Fruit fly (Drosophila melanogaster) whole organism, embryonic: ENCODE measurements around the gene Hacd1.

Source experiments
- Asciz ChIP-seq: fragments of 200-800 bp; sonication (Bioruptor generic); optimal IDR thresholded peaks from 2 replicates; lab custom pipeline; 2017; ENCODE audit warnings: missing biosample characterization, mild to moderate bottlenecking, missing genetic modification characterization, missing genetic modification reagents
- Bdp1 ChIP-seq: fragments of 200-800 bp; sonication (Bioruptor generic); optimal IDR thresholded peaks from 3 replicates; lab custom pipeline; 2016; ENCODE audit warnings: missing biosample characterization, missing genetic modification characterization
- CG1024 ChIP-seq: fragments of 200-800 bp; sonication (Bioruptor generic); IDR thresholded peaks from 2 replicates; pipeline ENCODE4 v1.3.6; 2022; ENCODE audit warnings: missing biosample characterization, missing genetic modification characterization
- CG11696 ChIP-seq: fragments of 200-800 bp; sonication (Bioruptor generic); IDR thresholded peaks from 2 replicates; pipeline ENCODE4 v1.3.6; 2022; ENCODE audit warnings: missing biosample characterization, missing genetic modification characterization
- CG11723 ChIP-seq: fragments of 200-800 bp; sonication (Bioruptor generic); optimal IDR thresholded peaks from 2 replicates; lab custom pipeline; 2017; ENCODE audit warnings: missing biosample characterization, mild to moderate bottlenecking, missing genetic modification characterization
- CG13624 ChIP-seq: fragments of 200-800 bp; sonication (Bioruptor generic); optimal IDR thresholded peaks from 2 replicates; lab custom pipeline; 2016; ENCODE audit warnings: missing biosample characterization, missing genetic modification characterization
- CG15269 ChIP-seq: fragments of 200-800 bp; sonication (Bioruptor generic); optimal IDR thresholded peaks from 2 replicates; lab custom pipeline; 2018; ENCODE audit warnings: missing biosample characterization, mild to moderate bottlenecking, missing genetic modification characterization, moderate library complexity
- CG1602 ChIP-seq: fragments of 200-800 bp; sonication (Bioruptor generic); optimal IDR thresholded peaks from 3 replicates; lab custom pipeline; 2016; ENCODE audit warnings: missing biosample characterization, missing genetic modification characterization
- CG1647 ChIP-seq: fragments of 200-800 bp; sonication (Bioruptor generic); optimal IDR thresholded peaks from 3 replicates; lab custom pipeline; 2016; ENCODE audit warnings: missing biosample characterization, missing genetic modification characterization
- CG1832 ChIP-seq: fragments of 200-800 bp; sonication (Bioruptor generic); optimal IDR thresholded peaks from 2 replicates; lab custom pipeline; 2017; ENCODE audit warnings: missing biosample characterization, mild to moderate bottlenecking, missing genetic modification characterization, inconsistent platforms
- CG4617 ChIP-seq: fragments of 200-800 bp; sonication (Bioruptor generic); optimal IDR thresholded peaks from 3 replicates; lab custom pipeline; 2016; ENCODE audit warnings: missing biosample characterization, missing genetic modification characterization, borderline replicate concordance
- CG5180 ChIP-seq: fragments of 200-800 bp; sonication (Bioruptor generic); optimal IDR thresholded peaks from 3 replicates; lab custom pipeline; 2017; ENCODE audit warnings: missing biosample characterization, missing genetic modification characterization, mild to moderate bottlenecking, moderate library complexity, missing genetic modification reagents
- CG5245 ChIP-seq: fragments of 200-800 bp; sonication (Bioruptor generic); optimal IDR thresholded peaks from 3 replicates; lab custom pipeline; 2016; ENCODE audit warnings: missing biosample characterization, missing genetic modification characterization
- CG7357 ChIP-seq: fragments of 200-800 bp; sonication (Bioruptor generic); IDR thresholded peaks from 3 replicates; pipeline ENCODE4 v1.3.6; 2022; ENCODE audit warnings: missing biosample characterization, missing genetic modification characterization
- CG7556 ChIP-seq: fragments of 200-800 bp; sonication (Bioruptor generic); optimal IDR thresholded peaks from 2 replicates; lab custom pipeline; 2017; ENCODE audit warnings: missing biosample characterization, mild to moderate bottlenecking, missing genetic modification characterization
- CG8089 ChIP-seq: fragments of 200-800 bp; sonication (Bioruptor generic); optimal IDR thresholded peaks from 3 replicates; lab custom pipeline; 2016; ENCODE audit warnings: missing biosample characterization, missing genetic modification characterization
- CG8290 ChIP-seq, 3 experiments: fragments of 200-800 bp; sonication (Bioruptor generic); optimal IDR thresholded peaks; 2 replicates each; lab custom pipeline; 2016 to 2019; ENCODE audit warnings: missing biosample characterization in 3 of 3, missing genetic modification characterization in 3 of 3, mild to moderate bottlenecking in 2 of 3, moderate library complexity in 1 of 3
- CG9797 ChIP-seq: fragments of 200-800 bp; sonication (Bioruptor generic); optimal IDR thresholded peaks from 3 replicates; lab custom pipeline; 2018; ENCODE audit warnings: missing biosample characterization, mild to moderate bottlenecking, missing genetic modification characterization
- CrebB ChIP-seq: fragments of 200-800 bp; sonication (Bioruptor generic); optimal IDR thresholded peaks from 3 replicates; lab custom pipeline; 2018; ENCODE audit warnings: missing biosample characterization, mild to moderate bottlenecking, missing genetic modification characterization
- Dip3 ChIP-seq: fragments of 200-800 bp; sonication (Bioruptor generic); optimal IDR thresholded peaks from 3 replicates; lab custom pipeline; 2016; ENCODE audit warnings: missing biosample characterization, missing genetic modification characterization
- Elba2 ChIP-seq: fragments of 200-800 bp; sonication (Bioruptor generic); optimal IDR thresholded peaks from 3 replicates; lab custom pipeline; 2016; ENCODE audit warnings: missing biosample characterization, missing genetic modification characterization
- Fer3 ChIP-seq: fragments of 200-800 bp; sonication (Bioruptor generic); optimal IDR thresholded peaks from 2 replicates; lab custom pipeline; 2018; ENCODE audit warnings: missing biosample characterization, mild to moderate bottlenecking, missing genetic modification characterization, moderate library complexity
- H2.0 ChIP-seq: fragments of 200-800 bp; sonication (Bioruptor generic); IDR thresholded peaks from 2 replicates; pipeline ENCODE4 v1.3.6; 2022; ENCODE audit warnings: missing biosample characterization, missing genetic modification characterization
- HLH54F ChIP-seq: fragments of 200-800 bp; sonication (Bioruptor generic); optimal IDR thresholded peaks from 3 replicates; lab custom pipeline; 2016; ENCODE audit warnings: missing biosample characterization, missing genetic modification characterization
- MESR4 ChIP-seq: fragments of 200-800 bp; sonication (Bioruptor generic); optimal IDR thresholded peaks from 2 replicates; lab custom pipeline; 2018; ENCODE audit warnings: missing biosample characterization, mild to moderate bottlenecking, missing genetic modification characterization, moderate library complexity
- Max ChIP-seq: fragments of 200-800 bp; sonication (Bioruptor generic); optimal IDR thresholded peaks from 2 replicates; lab custom pipeline; 2016; ENCODE audit warnings: missing biosample characterization, mild to moderate bottlenecking, missing genetic modification characterization
- Myb ChIP-seq: fragments of 200-800 bp; sonication (Bioruptor generic); optimal IDR thresholded peaks from 2 replicates; lab custom pipeline; 2016; ENCODE audit warnings: missing biosample characterization, missing genetic modification characterization
- NK7.1 ChIP-seq: fragments of 200-800 bp; sonication (Bioruptor generic); optimal IDR thresholded peaks from 3 replicates; lab custom pipeline; 2016; ENCODE audit warnings: missing biosample characterization, missing genetic modification characterization
- Sin3A ChIP-seq: fragments of >200 bp; optimal IDR thresholded peaks from 2 replicates; lab custom pipeline; 2018
- Six4 ChIP-seq: fragments of 200-800 bp; sonication (Bioruptor generic); optimal IDR thresholded peaks from 2 replicates; lab custom pipeline; 2016; ENCODE audit warnings: missing biosample characterization, missing genetic modification characterization
- Vsx1 ChIP-seq: fragments of 200-800 bp; sonication (Bioruptor generic); optimal IDR thresholded peaks from 2 replicates; lab custom pipeline; 2017; ENCODE audit warnings: missing biosample characterization, mild to moderate bottlenecking, missing genetic modification characterization, missing genetic modification reagents
- al ChIP-seq: fragments of 200-800 bp; sonication (Bioruptor generic); IDR thresholded peaks from 2 replicates; pipeline ENCODE4 v1.3.6; 2022; ENCODE audit warnings: missing biosample characterization, missing genetic modification characterization
- bsh ChIP-seq, 2 experiments: fragments of 200-800 bp; sonication (Bioruptor generic); optimal IDR thresholded peaks; 2 replicates each; lab custom pipeline; 2017 to 2018; ENCODE audit warnings: mild to moderate bottlenecking in 2 of 2, missing biosample characterization in 2 of 2, missing genetic modification characterization in 2 of 2, moderate library complexity in 1 of 2
- crc ChIP-seq: fragments of 200-800 bp; sonication (Bioruptor generic); optimal IDR thresholded peaks from 2 replicates; lab custom pipeline; 2016; ENCODE audit warnings: missing biosample characterization, missing genetic modification characterization
- dimm ChIP-seq: fragments of 200-800 bp; sonication (Bioruptor generic); IDR thresholded peaks from 2 replicates; pipeline ENCODE4 v1.3.6; 2022; ENCODE audit warnings: missing biosample characterization, missing genetic modification characterization
- ewg ChIP-seq: fragments of 200-800 bp; sonication (Bioruptor generic); optimal IDR thresholded peaks from 3 replicates; lab custom pipeline; 2017; ENCODE audit warnings: mild to moderate bottlenecking, missing biosample characterization, missing genetic modification reagents, missing genetic modification characterization
- fd3F ChIP-seq: fragments of 200-800 bp; sonication (Bioruptor generic); optimal IDR thresholded peaks from 2 replicates; lab custom pipeline; 2018; ENCODE audit warnings: missing biosample characterization, mild to moderate bottlenecking, missing genetic modification characterization, moderate library complexity
- inv ChIP-seq: fragments of 200-800 bp; sonication (Bioruptor generic); IDR thresholded peaks from 2 replicates; pipeline ENCODE4 v1.3.6; 2022; ENCODE audit warnings: missing biosample characterization, missing genetic modification characterization; ENCODE audit not compliant: partially characterized antibody
- jing ChIP-seq: fragments of 200-800 bp; sonication (Bioruptor generic); optimal IDR thresholded peaks from 2 replicates; lab custom pipeline; 2018; ENCODE audit warnings: missing biosample characterization, mild to moderate bottlenecking, missing genetic modification characterization
- knrl ChIP-seq: fragments of 200-800 bp; sonication (Bioruptor generic); IDR thresholded peaks from 3 replicates; pipeline ENCODE4 v1.3.6; 2022; ENCODE audit warnings: missing biosample characterization, missing genetic modification characterization; ENCODE audit not compliant: partially characterized antibody
- maf-S ChIP-seq: fragments of 200-800 bp; sonication (Bioruptor generic); optimal IDR thresholded peaks from 2 replicates; lab custom pipeline; 2016; ENCODE audit warnings: missing biosample characterization, missing genetic modification characterization
- pb ChIP-seq: fragments of 200-800 bp; sonication (Bioruptor generic); optimal IDR thresholded peaks from 3 replicates; lab custom pipeline; 2016; ENCODE audit warnings: missing biosample characterization, missing genetic modification characterization
- slbo ChIP-seq: fragments of 200-800 bp; sonication (Bioruptor generic); IDR thresholded peaks from 2 replicates; pipeline ENCODE4 v1.3.6; 2022; ENCODE audit warnings: missing biosample characterization, missing genetic modification characterization
- ssp ChIP-seq: fragments of 200-800 bp; sonication (Bioruptor generic); IDR thresholded peaks from 2 replicates; pipeline ENCODE4 v1.3.6; 2022; ENCODE audit warnings: missing biosample characterization, missing genetic modification characterization
- tin ChIP-seq: fragments of 200-800 bp; sonication (Bioruptor generic); optimal IDR thresholded peaks from 3 replicates; lab custom pipeline; 2016; ENCODE audit warnings: missing biosample characterization, missing genetic modification characterization
- trem ChIP-seq: fragments of 200-800 bp; optimal IDR thresholded peaks from 3 replicates; lab custom pipeline; 2019; ENCODE audit warnings: missing biosample characterization, mild to moderate bottlenecking, missing genetic modification characterization, moderate library complexity
- ttk ChIP-seq: fragments of 200-800 bp; sonication (Bioruptor generic); IDR thresholded peaks from 2 replicates; pipeline ENCODE4 v2.1.2; 2022; ENCODE audit warnings: missing biosample characterization, missing genetic modification characterization
- unpg ChIP-seq: fragments of 200-800 bp; sonication (Bioruptor generic); optimal IDR thresholded peaks from 3 replicates; lab custom pipeline; 2018; ENCODE audit warnings: missing biosample characterization, mild to moderate bottlenecking, missing genetic modification characterization, moderate library complexity
- vvl ChIP-seq: fragments of 200-800 bp; sonication (Bioruptor generic); IDR thresholded peaks from 2 replicates; pipeline ENCODE4 v1.3.6; 2022; ENCODE audit warnings: missing biosample characterization, missing genetic modification characterization

Hacd1 gene

DNA sequence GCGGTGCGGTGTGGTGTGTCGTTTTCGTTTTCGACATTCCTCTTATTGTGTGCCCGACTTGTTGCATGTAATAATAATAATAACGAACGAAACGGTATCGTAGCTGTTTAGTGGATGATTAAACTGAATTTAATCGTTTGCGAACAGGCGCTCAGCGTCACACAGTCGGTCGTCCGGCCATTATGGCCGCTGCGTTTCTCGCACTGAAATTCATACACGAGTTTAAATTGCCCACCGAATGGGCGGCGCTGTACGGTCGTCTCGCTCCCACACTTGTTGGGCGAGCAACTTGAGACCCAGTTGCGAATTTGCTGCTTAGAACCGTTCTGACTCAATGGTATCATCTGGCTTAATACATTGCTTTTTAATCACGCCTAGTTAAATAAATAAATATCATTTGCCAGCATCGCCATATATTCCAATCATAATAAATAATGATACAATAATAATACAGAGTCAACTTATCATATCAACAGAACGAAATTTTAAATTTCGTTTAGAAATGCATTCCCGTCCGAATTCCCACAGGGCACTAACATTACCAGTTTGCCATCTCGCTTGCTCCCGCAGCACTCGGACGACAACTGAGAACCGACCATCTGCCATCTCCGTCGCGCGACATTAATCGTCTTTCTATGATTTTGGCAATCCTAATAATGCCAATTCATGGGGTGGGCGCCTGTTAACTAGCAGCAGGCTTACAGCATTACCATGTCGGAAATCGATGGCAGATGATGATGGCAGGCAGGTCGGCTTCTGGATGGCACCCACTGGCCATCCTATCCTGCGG lies 9.0 kb upstream of the Hacd1 start:
- TF ChIP-seq inv (GFP tag; lab: Robert Waterston, UW), result no peak
- peak; percentile 70 for TF ChIP-seq CG5245 (GFP tag; lab: Kevin White, UChicago)
- peak; percentile 90 for TF ChIP-seq CG1602
- TF ChIP-seq NK7.1 (GFP tag; lab: Kevin White, UChicago), result peak; percentile 31
- peak; percentile 85 for TF ChIP-seq tin
- TF ChIP-seq slbo, result no peak
- peak; percentile 16 for TF ChIP-seq CG13624 (GFP tag; lab: Kevin White, UChicago)
- peak; percentile 95 for TF ChIP-seq CG15269 (tag; lab: Kevin White, UChicago)
- peak; percentile 84 for TF ChIP-seq HLH54F
- TF ChIP-seq ssp (GFP tag; lab: Robert Waterston, UW), result no peak
- TF ChIP-seq H2.0 (GFP tag; lab: Robert Waterston, UW), result no peak
- peak; percentile 82 for TF ChIP-seq CG4617 (GFP tag; lab: Kevin White, UChicago)
- TF ChIP-seq maf-S (GFP tag; lab: Kevin White, UChicago), result peak; percentile 63
- TF ChIP-seq ttk (GFP tag; lab: Robert Waterston, UW), result no peak
- TF ChIP-seq Dip3 (GFP tag; lab: Kevin White, UChicago), result peak; percentile 78
- TF ChIP-seq al, result no peak
- TF ChIP-seq ewg (GFP tag; lab: Kevin White, UChicago), result peak; percentile 80
- peak; percentile 84 for TF ChIP-seq Max
- TF ChIP-seq pb, result no peak
- TF ChIP-seq Elba2 (GFP tag; lab: Kevin White, UChicago), result no peak
- no peak for TF ChIP-seq Sin3A (lab: Kevin White, UChicago)
- peak; percentile 80 for TF ChIP-seq CG1647 (GFP tag; lab: Kevin White, UChicago)
- peak; percentile 94 for TF ChIP-seq Fer3
- TF ChIP-seq CrebB, result peak; percentile 92
- peak; percentile 89 for TF ChIP-seq CG11723 (GFP tag; lab: Kevin White, UChicago)
- peak; percentile 80 for TF ChIP-seq trem (tag; lab: Kevin White, UChicago)
- peak; percentile 13 for TF ChIP-seq CG9797 (GFP tag; lab: Kevin White, UChicago)
- peak; percentile 84 for TF ChIP-seq CG5180 (GFP tag; lab: Kevin White, UChicago)
- TF ChIP-seq CG8290 (GFP tag; optimal IDR thresholded peaks at IDR 0.05; lab: Kevin White, UChicago), result peak; percentile 89
- peak in 1 of 2 experiments; percentile 90 for TF ChIP-seq CG8290 (tag; optimal IDR thresholded peaks at IDR 0.05; lab: Kevin White, UChicago)
- peak; percentile 65 for TF ChIP-seq Bdp1 (GFP tag; lab: Kevin White, UChicago)
- no peak for TF ChIP-seq CG11696 (GFP tag; lab: Robert Waterston, UW)
- peak; percentile 84 for TF ChIP-seq Asciz (GFP tag; lab: Kevin White, UChicago)
- TF ChIP-seq unpg (GFP tag; lab: Kevin White, UChicago), result peak; percentile 93
- peak; percentile 1 for TF ChIP-seq MESR4 (GFP tag; lab: Kevin White, UChicago)
- peak; percentile 91 for TF ChIP-seq CG1832 (GFP tag; lab: Kevin White, UChicago)
- TF ChIP-seq CG1024 (GFP tag; lab: Robert Waterston, UW), result no peak
- TF ChIP-seq CG7556 (GFP tag; lab: Kevin White, UChicago), result peak; percentile 95
- no peak for TF ChIP-seq jing (GFP tag; lab: Kevin White, UChicago)
- TF ChIP-seq vvl (GFP tag; lab: Robert Waterston, UW), result no peak
- peak; percentile 20 for TF ChIP-seq Myb
- peak; percentile 79 for TF ChIP-seq Six4 (GFP tag; lab: Kevin White, UChicago)
- TF ChIP-seq fd3F (GFP tag; lab: Kevin White, UChicago), result peak; percentile 92
- peak; percentile 87 for TF ChIP-seq CG7357 (GFP tag; lab: Robert Waterston, UW)
- TF ChIP-seq CG8089, result peak; percentile 48
- peak; percentile 92 for TF ChIP-seq Vsx1 (GFP tag; lab: Kevin White, UChicago)
- no peak for TF ChIP-seq knrl (GFP tag; lab: Robert Waterston, UW)
- TF ChIP-seq bsh (GFP tag; optimal IDR thresholded peaks at IDR 0.05; lab: Kevin White, UChicago), result peak; percentile 55 to 90
- peak; percentile 70 for TF ChIP-seq crc
- TF ChIP-seq dimm (GFP tag; lab: Robert Waterston, UW), result no peak
